Worm (Caenorhabditis elegans): Measurements from ENCODE around the gene swd-2.1.

- TF ChIP-seq F39B2.1 (GFP tag; IDR thresholded peaks at IDR 0.05), result no peak
- TF ChIP-seq C17E4.6 (GFP tag; IDR thresholded peaks at IDR 0.05), result no peak
Measured at ce11 chrIV:7808583-7808982, 32.8 kb downstream of the swd-2.1 start, which contains the start of gene C33H5.1.
